Fruit fly (Drosophila melanogaster): ENCODE data around the gene CG14778.

The CG14778 gene

dm6 chrX:1467382-1467592 is at the start of gene CG14778:
TSS of gene CG14778 (plus strand) at chrX:1467493.
- no peak for TF ChIP-seq CG17806 (tag; optimal IDR thresholded peaks at IDR 0.05)
- TF ChIP-seq CG12605 (GFP tag; IDR thresholded peaks at IDR 0.05), result no peak
- TF ChIP-seq CG10348 (GFP tag; IDR thresholded peaks at IDR 0.05), result no peak
- no peak for TF ChIP-seq CG15710 (tag; optimal IDR thresholded peaks at IDR 0.05)
- no peak for TF ChIP-seq CG9948 (tag; optimal IDR thresholded peaks at IDR 0.05)
- TF ChIP-seq CG13204 (GFP tag; optimal IDR thresholded peaks at IDR 0.05), result no peak
- TF ChIP-seq Ets98B (GFP tag; IDR thresholded peaks at IDR 0.05), result no peak
- TF ChIP-seq CG32121 (GFP tag; IDR thresholded peaks at IDR 0.05), result no peak
- no peak for TF ChIP-seq Snoo (tag; optimal IDR thresholded peaks at IDR 0.05)

DNA sequence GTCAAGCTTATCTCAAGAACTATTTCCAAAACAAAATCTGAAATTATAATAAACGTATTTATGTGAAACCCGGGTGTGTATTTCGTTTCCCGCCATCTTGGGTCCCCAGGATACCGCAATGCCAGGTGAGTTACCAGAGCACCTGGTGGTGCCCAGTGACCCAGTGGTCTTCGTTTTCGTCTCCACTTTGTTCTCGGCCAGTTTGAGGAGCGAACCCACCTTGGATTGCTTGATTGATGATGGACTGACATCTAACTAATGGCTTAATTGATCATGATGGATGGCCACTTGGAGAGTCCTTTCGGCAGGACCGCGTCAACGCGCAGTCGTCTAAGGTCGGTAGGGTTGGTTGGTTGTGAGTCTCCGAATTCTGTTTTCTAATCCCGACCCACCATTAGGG is 15.2 kb upstream of the CG14778 start, which contains the start of gene Gr2a:
TSS of gene Gr2a (plus strand) at position 301 of the 400 bp plus-strand sequence.
- TF ChIP-seq CG8301 (tag; optimal IDR thresholded peaks at IDR 0.05) (no peak), CG14655 (GFP tag; optimal IDR thresholded peaks at IDR 0.05) (no peak), D1 (tag; optimal IDR thresholded peaks at IDR 0.05) (no peak), CG32121 (GFP tag; IDR thresholded peaks at IDR 0.05) (no peak), gl (tag; optimal IDR thresholded peaks at IDR 0.05) (no peak), CG13204 (GFP tag; optimal IDR thresholded peaks at IDR 0.05) (no peak), CG12605 (GFP tag; IDR thresholded peaks at IDR 0.05) (no peak), CG34367 (tag; optimal IDR thresholded peaks at IDR 0.05) (no peak), Pif1A (GFP tag; optimal IDR thresholded peaks at IDR 0.05) (no peak), Snoo (tag; optimal IDR thresholded peaks at IDR 0.05) (no peak), Ets98B (GFP tag; IDR thresholded peaks at IDR 0.05) (no peak), CG4496 (GFP tag; IDR thresholded peaks at IDR 0.05) (no peak), EcR (GFP tag; optimal IDR thresholded peaks at IDR 0.05) (no peak), CG10348 (GFP tag; IDR thresholded peaks at IDR 0.05) (no peak), CG17806 (tag; optimal IDR thresholded peaks at IDR 0.05) (no peak), fd96Ca (GFP tag; IDR thresholded peaks at IDR 0.05) (no peak), rn (GFP tag; IDR thresholded peaks at IDR 0.05) (no peak), Pif1B (GFP tag; optimal IDR thresholded peaks at IDR 0.05) (no peak), CG15710 (tag; optimal IDR thresholded peaks at IDR 0.05) (no peak), CG8159 (tag; optimal IDR thresholded peaks at IDR 0.05) (no peak)

DNA sequence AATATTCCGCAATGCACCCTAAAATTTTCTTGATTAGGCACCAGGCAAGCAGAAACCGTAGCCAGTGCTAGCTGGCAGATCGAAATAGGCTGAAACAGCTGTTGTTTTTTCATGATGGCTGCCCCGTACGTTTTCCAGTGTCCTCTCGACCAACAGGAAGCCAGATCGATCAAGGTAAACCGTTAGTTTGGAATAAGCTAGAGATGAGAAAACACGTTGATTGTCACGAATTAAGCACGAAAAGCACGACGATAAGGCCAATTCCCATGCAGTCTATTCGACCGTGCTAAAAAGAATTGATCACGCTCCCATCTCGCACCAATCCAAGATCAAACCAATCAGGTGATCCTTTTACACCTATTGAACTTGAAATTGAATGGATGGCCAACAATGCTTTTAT is 12.5 kb upstream of the CG14778 start:
- TF ChIP-seq CG9948 (tag; optimal IDR thresholded peaks at IDR 0.05), result no peak
- no peak for TF ChIP-seq EcR (GFP tag; optimal IDR thresholded peaks at IDR 0.05)
- no peak for TF ChIP-seq CG14655 (GFP tag; optimal IDR thresholded peaks at IDR 0.05)
- no peak for TF ChIP-seq CG15710 (tag; optimal IDR thresholded peaks at IDR 0.05)
- no peak for TF ChIP-seq CG13204 (GFP tag; optimal IDR thresholded peaks at IDR 0.05)
- no peak for TF ChIP-seq Snoo (tag; optimal IDR thresholded peaks at IDR 0.05)
- TF ChIP-seq Pif1A (GFP tag; optimal IDR thresholded peaks at IDR 0.05), result no peak
- TF ChIP-seq rn (GFP tag; IDR thresholded peaks at IDR 0.05), result no peak
- TF ChIP-seq CG4496 (GFP tag; IDR thresholded peaks at IDR 0.05), result no peak
- no peak for TF ChIP-seq fd96Ca (GFP tag; IDR thresholded peaks at IDR 0.05)
- TF ChIP-seq Ets98B (GFP tag; IDR thresholded peaks at IDR 0.05), result no peak
- no peak for TF ChIP-seq Pif1B (GFP tag; optimal IDR thresholded peaks at IDR 0.05)
- no peak for TF ChIP-seq CG8301 (tag; optimal IDR thresholded peaks at IDR 0.05)
- TF ChIP-seq CG12605 (GFP tag; IDR thresholded peaks at IDR 0.05), result no peak
- no peak for TF ChIP-seq CG10348 (GFP tag; IDR thresholded peaks at IDR 0.05)
- TF ChIP-seq CG32121 (GFP tag; IDR thresholded peaks at IDR 0.05), result no peak

DNA sequence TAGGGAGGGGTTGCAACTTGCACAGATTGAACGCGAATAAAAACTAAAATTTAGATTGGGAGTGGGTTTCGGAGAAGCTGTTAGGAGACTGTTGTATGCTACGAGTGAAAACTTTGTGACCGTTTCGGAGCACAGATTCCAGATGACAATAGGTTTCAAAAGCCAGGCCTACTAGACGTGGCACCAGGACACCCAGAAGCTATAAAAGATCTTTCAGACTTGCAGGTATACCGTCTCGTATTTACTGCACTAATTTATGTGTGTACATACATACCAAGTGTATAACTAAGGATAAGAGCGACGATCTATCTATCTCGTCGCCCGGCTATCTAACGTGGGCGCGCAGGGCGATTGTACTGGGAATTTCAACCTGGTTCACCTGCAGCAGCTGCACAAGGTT is 10.3 kb upstream of the CG14778 start, which contains the start of gene CG14785:
TSS of gene CG14785 (minus strand) at position 101 of the 400 bp plus-strand sequence.
- TF ChIP-seq CG13204 (GFP tag; optimal IDR thresholded peaks at IDR 0.05), result no peak
- TF ChIP-seq EcR (GFP tag; optimal IDR thresholded peaks at IDR 0.05), result no peak
- TF ChIP-seq CG9948 (tag; optimal IDR thresholded peaks at IDR 0.05), result no peak
- no peak for TF ChIP-seq gl (tag; optimal IDR thresholded peaks at IDR 0.05)
- TF ChIP-seq CG34367 (tag; optimal IDR thresholded peaks at IDR 0.05), result no peak
- no peak for TF ChIP-seq CG15710 (tag; optimal IDR thresholded peaks at IDR 0.05)
- no peak for TF ChIP-seq CG4496 (GFP tag; IDR thresholded peaks at IDR 0.05)
- TF ChIP-seq Pif1A (GFP tag; optimal IDR thresholded peaks at IDR 0.05), result no peak
- TF ChIP-seq CG10348 (GFP tag; IDR thresholded peaks at IDR 0.05), result no peak

DNA sequence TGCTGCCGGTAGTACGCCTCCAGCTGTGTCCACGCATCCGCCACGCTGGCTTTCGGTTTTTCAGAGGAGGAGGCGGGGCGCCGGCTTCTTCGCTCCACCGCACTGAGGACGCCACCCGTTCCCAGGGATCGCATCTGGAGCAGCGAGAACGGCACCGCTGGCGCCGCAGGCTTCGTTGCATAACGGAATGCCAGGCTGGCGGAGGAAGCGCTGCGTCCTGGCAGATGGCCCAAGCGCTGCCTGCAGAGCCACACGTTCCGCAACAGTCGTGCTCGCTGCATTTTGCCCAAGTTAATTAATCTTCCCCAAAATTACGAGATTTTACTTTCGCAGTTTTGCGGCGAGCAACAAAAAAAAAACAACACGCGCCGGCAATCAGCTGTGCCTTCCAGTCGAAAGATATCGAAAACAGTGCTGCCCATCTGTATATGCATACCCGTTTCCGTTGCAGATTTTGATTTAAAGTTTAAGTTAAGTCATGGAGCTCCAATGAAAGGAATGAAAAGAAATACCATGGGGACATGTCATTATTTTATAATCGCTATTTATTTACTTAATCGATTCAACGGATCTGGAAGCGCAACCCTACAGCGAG is 6.9 kb upstream of the CG14778 start, which contains the start of gene Lrpprc2:
TSS of gene Lrpprc2 (minus strand) at position 340 of the 595 bp plus-strand sequence.
- no peak for TF ChIP-seq Pif1A (GFP tag; optimal IDR thresholded peaks at IDR 0.05)
- TF ChIP-seq Pif1B (GFP tag; optimal IDR thresholded peaks at IDR 0.05), result no peak
- no peak for TF ChIP-seq CG8301 (tag; optimal IDR thresholded peaks at IDR 0.05)

dm6 chrX:1461544-1461943 is 5.7 kb upstream of the CG14778 start, which contains the start of gene CG14787:
TSS of gene CG14787 (minus strand) at chrX:1461676.
- TF ChIP-seq CG14655 (GFP tag; optimal IDR thresholded peaks at IDR 0.05), result no peak
- peak; percentile 31 for TF ChIP-seq gl (tag; optimal IDR thresholded peaks at IDR 0.05)
- TF ChIP-seq CG4496 (GFP tag; IDR thresholded peaks at IDR 0.05), result peak; percentile 52; the same call in 1 of the 3 replicates

DNA sequence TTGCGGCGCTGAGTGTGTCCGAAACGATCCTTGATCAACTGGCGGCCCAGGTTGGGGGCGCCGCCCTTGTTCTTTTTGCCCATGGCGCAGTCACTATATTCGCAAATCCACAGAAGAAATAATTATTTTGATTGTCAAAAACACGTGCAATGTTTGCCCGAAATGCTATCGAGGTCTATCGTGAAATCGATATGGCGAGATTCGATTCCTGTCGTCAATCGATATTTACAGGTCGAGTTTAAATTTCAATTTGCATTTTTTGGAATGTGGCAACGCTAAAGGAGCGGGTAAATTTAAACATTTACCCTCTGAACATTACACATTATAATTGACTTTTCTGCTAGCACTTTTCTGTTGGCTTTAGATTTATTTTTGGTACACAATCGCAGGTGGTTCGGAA is 3.3 kb upstream of the CG14778 start, which contains the start of gene Ns3:
TSS of gene Ns3 (minus strand) at position 188 of the 400 bp plus-strand sequence.
- TF ChIP-seq CG9948 (tag; optimal IDR thresholded peaks at IDR 0.05) (no peak), CG17806 (tag; optimal IDR thresholded peaks at IDR 0.05) (no peak), D1 (tag; optimal IDR thresholded peaks at IDR 0.05) (no peak), rn (GFP tag; IDR thresholded peaks at IDR 0.05) (no peak), CG15710 (tag; optimal IDR thresholded peaks at IDR 0.05) (no peak)

All from whole organism, pupa.